Fruit fly (Drosophila melanogaster) whole organism, wandering third instar larva: ENCODE data around the gene CG1233.

Experiments
- Abd-B ChIP-seq: fragments of >200 bp; optimal IDR thresholded peaks from 2 replicates; lab custom pipeline; 2017; ENCODE audit warnings: missing biosample characterization, missing genetic modification characterization
- CG32264 ChIP-seq: fragments of 200-800 bp; sonication (Bioruptor generic); optimal IDR thresholded peaks from 2 replicates; lab custom pipeline; 2016; ENCODE audit warnings: missing biosample characterization, missing genetic modification characterization
- CG9705 ChIP-seq: fragments of 200-800 bp; sonication (Bioruptor generic); optimal IDR thresholded peaks from 2 replicates; lab custom pipeline; 2018; ENCODE audit warnings: missing biosample characterization, mild to moderate bottlenecking, missing genetic modification characterization
- Dfd ChIP-seq: fragments of >200 bp; optimal IDR thresholded peaks from 2 replicates; lab custom pipeline; 2017; ENCODE audit warnings: missing biosample characterization, missing genetic modification characterization
- Dif ChIP-seq: fragments of 200-275, 200-300 bp; sonication (Bioruptor generic); optimal IDR thresholded peaks from 2 replicates; lab custom pipeline; 2018; ENCODE audit warnings: missing biosample characterization, missing genetic modification characterization; ENCODE audit not compliant: partially characterized antibody
- HLH106 ChIP-seq: fragments of 200-800 bp; optimal IDR thresholded peaks from 3 replicates; lab custom pipeline; 2019; ENCODE audit warnings: missing biosample characterization, mild to moderate bottlenecking, missing genetic modification characterization, moderate library complexity
- Hnf4 ChIP-seq: fragments of 200-800 bp; sonication (Bioruptor generic); optimal IDR thresholded peaks from 2 replicates; lab custom pipeline; 2016; ENCODE audit warnings: missing biosample characterization, mild to moderate bottlenecking, missing genetic modification characterization
- Hr78 ChIP-seq: fragments of >200 bp; optimal IDR thresholded peaks from 2 replicates; lab custom pipeline; 2017; ENCODE audit warnings: missing biosample characterization, missing genetic modification characterization
- Hr83 ChIP-seq: fragments of 200-300 bp; sonication (Bioruptor generic); optimal IDR thresholded peaks from 2 replicates; lab custom pipeline; 2016; ENCODE audit warnings: missing biosample characterization, mild to moderate bottlenecking, missing genetic modification characterization, moderate library complexity; ENCODE audit not compliant: poor library complexity, severe bottlenecking
- Jra ChIP-seq: sonication (Bioruptor generic); optimal IDR thresholded peaks from 2 replicates; lab custom pipeline; 2016; ENCODE audit warnings: missing biosample characterization, missing genetic modification characterization
- Mio ChIP-seq: sonication (Bioruptor generic); optimal IDR thresholded peaks from 2 replicates; lab custom pipeline; 2016; ENCODE audit warnings: missing biosample characterization, missing genetic modification characterization
- Myc ChIP-seq: fragments of >200 bp; optimal IDR thresholded peaks from 2 replicates; lab custom pipeline; 2017
- N ChIP-seq: fragments of >200 bp; optimal IDR thresholded peaks from 2 replicates; lab custom pipeline; 2018; ENCODE audit warnings: missing biosample characterization, missing external identifiers, missing genetic modification characterization
- OdsH ChIP-seq: fragments of 200-800 bp; sonication (Bioruptor generic); optimal IDR thresholded peaks from 2 replicates; lab custom pipeline; 2016; ENCODE audit warnings: missing biosample characterization, mild to moderate bottlenecking, missing genetic modification characterization
- Rel ChIP-seq, 2 experiments: fragments of 200-800 bp; sonication (Bioruptor generic) in 1 of 2; optimal IDR thresholded peaks; 2 replicates in 1 of 2; 3 replicates in 1 of 2; lab custom pipeline; 2016 to 2019; ENCODE audit warnings: mild to moderate bottlenecking in 2 of 2, missing biosample characterization in 2 of 2, missing genetic modification characterization in 2 of 2, moderate library complexity in 1 of 2
- Sp1 ChIP-seq: fragments of 200-800 bp; sonication (Bioruptor generic); optimal IDR thresholded peaks from 3 replicates; lab custom pipeline; 2019; ENCODE audit warnings: missing biosample characterization, mild to moderate bottlenecking, missing genetic modification characterization, moderate library complexity
- Vsx2 ChIP-seq: fragments of 200-300, 225-300 bp; sonication (Bioruptor generic); optimal IDR thresholded peaks from 2 replicates; lab custom pipeline; 2018; ENCODE audit warnings: missing biosample characterization, missing genetic modification characterization; ENCODE audit not compliant: partially characterized antibody
- br ChIP-seq: fragments of 200-800 bp; sonication (Bioruptor generic); optimal IDR thresholded peaks from 2 replicates; lab custom pipeline; 2016; ENCODE audit warnings: missing biosample characterization, missing genetic modification characterization
- brk ChIP-seq: fragments of 200-800 bp; sonication (Bioruptor generic); optimal IDR thresholded peaks from 2 replicates; lab custom pipeline; 2016; ENCODE audit warnings: missing biosample characterization, mild to moderate bottlenecking, missing genetic modification characterization
- dl ChIP-seq, 2 experiments: fragments of 175-275, 200-275 bp in 1 of 2; fragments of 200-275 bp in 1 of 2; sonication (Bioruptor generic); optimal IDR thresholded peaks; lab custom pipeline; 2018; ENCODE audit warnings: mild to moderate bottlenecking in 2 of 2, missing biosample characterization in 2 of 2, missing genetic modification characterization in 2 of 2, moderate library complexity in 2 of 2; ENCODE audit not compliant: partially characterized antibody in 2 of 2, insufficient read depth in 1 of 2
- dmrt93B ChIP-seq: fragments of 200-800 bp; sonication (Bioruptor generic); optimal IDR thresholded peaks from 2 replicates; lab custom pipeline; 2018; ENCODE audit warnings: missing biosample characterization, mild to moderate bottlenecking, missing genetic modification characterization
- dsf ChIP-seq: sonication (Bioruptor generic); optimal IDR thresholded peaks from 2 replicates; lab custom pipeline; 2016; ENCODE audit warnings: missing biosample characterization, missing genetic modification characterization, borderline replicate concordance
- ey ChIP-seq: fragments of 200-800 bp; sonication (Bioruptor generic); optimal IDR thresholded peaks from 2 replicates; lab custom pipeline; 2016; ENCODE audit warnings: missing biosample characterization, missing genetic modification characterization
- foxo ChIP-seq, 2 experiments: fragments of 200-800 bp; sonication (Bioruptor generic); optimal IDR thresholded peaks; 2 replicates in 1 of 2; 3 replicates in 1 of 2; lab custom pipeline; 2016 to 2017; ENCODE audit warnings: missing biosample characterization in 2 of 2, missing genetic modification characterization in 2 of 2
- fru ChIP-seq: fragments of 200-800 bp; sonication (Bioruptor generic); optimal IDR thresholded peaks from 3 replicates; lab custom pipeline; 2016; ENCODE audit warnings: missing biosample characterization, mild to moderate bottlenecking, missing genetic modification characterization
- h ChIP-seq: fragments of 200-800 bp; sonication (Bioruptor generic); optimal IDR thresholded peaks from 3 replicates; lab custom pipeline; 2016; ENCODE audit warnings: missing biosample characterization, mild to moderate bottlenecking, missing genetic modification characterization
- jim ChIP-seq: fragments of 175-275, 200-325 bp; sonication (Bioruptor generic); optimal IDR thresholded peaks from 2 replicates; lab custom pipeline; 2016; ENCODE audit warnings: missing biosample characterization, mild to moderate bottlenecking, missing genetic modification characterization
- lola ChIP-seq: fragments of >200 bp; optimal IDR thresholded peaks from 2 replicates; lab custom pipeline; 2017; ENCODE audit warnings: missing biosample characterization, missing genetic modification characterization
- pan ChIP-seq: fragments of >200 bp; optimal IDR thresholded peaks from 2 replicates; lab custom pipeline; 2017
- psq ChIP-seq: fragments of 200-800 bp; sonication (Bioruptor generic); optimal IDR thresholded peaks from 3 replicates; lab custom pipeline; 2017; ENCODE audit warnings: missing biosample characterization, mild to moderate bottlenecking, missing genetic modification characterization, moderate library complexity
- rgr ChIP-seq: fragments of 200-800 bp; sonication (Bioruptor generic); optimal IDR thresholded peaks from 3 replicates; lab custom pipeline; 2016; ENCODE audit warnings: missing biosample characterization, mild to moderate bottlenecking, missing genetic modification characterization
- sage ChIP-seq: fragments of 200-800 bp; sonication (Bioruptor generic); optimal IDR thresholded peaks from 2 replicates; lab custom pipeline; 2016; ENCODE audit warnings: missing biosample characterization, mild to moderate bottlenecking, missing genetic modification characterization
- sv ChIP-seq: fragments of 200-800 bp; sonication (Bioruptor generic); optimal IDR thresholded peaks from 3 replicates; lab custom pipeline; 2016; ENCODE audit warnings: missing biosample characterization, missing genetic modification characterization
- usp ChIP-seq: fragments of >200 bp; optimal IDR thresholded peaks from 2 replicates; lab custom pipeline; 2017; ENCODE audit warnings: missing biosample characterization, missing genetic modification characterization
- woc ChIP-seq: sonication (Bioruptor generic); optimal IDR thresholded peaks from 2 replicates; lab custom pipeline; 2016; ENCODE audit warnings: missing biosample characterization, mild to moderate bottlenecking, missing genetic modification characterization

Gene CG1233

DNA sequence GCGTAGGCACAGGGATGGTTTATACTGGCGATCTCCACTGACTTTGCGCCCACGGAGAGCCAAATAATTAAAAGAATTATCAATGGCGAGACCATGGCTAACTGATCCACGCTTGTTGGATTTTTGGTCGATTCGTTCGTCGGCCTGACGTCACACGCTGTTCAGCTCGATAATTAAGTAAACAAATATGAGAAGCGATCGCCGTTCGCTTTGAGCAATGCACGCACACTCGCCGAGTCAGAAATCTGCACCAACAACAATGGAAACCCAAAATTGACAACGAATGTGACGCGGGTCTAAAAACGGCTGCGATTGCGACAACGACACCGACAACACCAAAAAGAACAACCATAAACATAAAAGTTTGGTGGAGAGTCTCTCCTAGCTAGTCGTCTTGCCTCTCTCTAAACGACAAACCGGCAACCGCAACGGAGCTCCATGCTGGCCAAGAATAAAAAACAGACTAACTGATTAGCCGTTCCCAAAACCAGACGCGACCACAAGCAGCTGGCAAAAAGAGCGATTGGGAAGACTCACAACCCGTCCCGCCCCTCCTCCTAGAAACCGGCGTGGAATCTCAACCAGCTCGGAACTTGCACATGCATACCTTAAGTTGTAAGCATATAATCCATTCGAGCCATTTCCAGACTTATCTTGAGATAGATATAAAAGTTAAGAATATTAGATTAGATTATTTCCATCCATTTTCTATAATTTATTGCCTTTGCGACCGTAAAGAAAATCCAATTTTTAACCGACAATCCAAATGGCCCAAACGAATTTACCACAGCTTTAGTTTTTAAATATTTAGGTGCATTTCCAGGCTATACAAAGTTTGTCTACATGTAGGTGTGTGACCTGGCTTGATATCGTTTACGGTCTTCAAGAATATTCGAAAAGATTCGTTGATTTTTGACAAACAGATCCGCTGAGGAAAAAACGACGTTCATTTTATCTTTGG, 29.1 kb upstream of the CG1233 start, which contains the start of gene mthl9:
Gene mthl9 (minus strand): TSS at position 468 of the 961 bp plus-strand sequence.
- TF ChIP-seq ey (GFP tag; lab: Kevin White, UChicago) (no peak), Dfd (GFP tag; lab: Kevin White, UChicago) (no peak), dmrt93B (GFP tag; lab: Kevin White, UChicago) (no peak), Myc (lab: Kevin White, UChicago) (peak; percentile 83), Hr78 (GFP tag; lab: Kevin White, UChicago) (no peak), pan (no peak), Hnf4 (GFP tag; lab: Kevin White, UChicago) (no peak), lola (GFP tag; lab: Kevin White, UChicago) (no peak), psq (GFP tag; lab: Kevin White, UChicago) (no peak), Hr83 (GFP tag; lab: Kevin White, UChicago) (peak; percentile 3), CG9705 (GFP tag; lab: Kevin White, UChicago) (no peak), Vsx2 (peak; percentile 98), Dif (GFP tag; lab: Kevin White, UChicago) (peak; percentile 57), Rel (GFP tag; optimal IDR thresholded peaks at IDR 0.05; lab: Kevin White, UChicago) (no peak), Rel (tag; optimal IDR thresholded peaks at IDR 0.05; lab: Kevin White, UChicago) (peak; percentile 11), woc (GFP tag; lab: Kevin White, UChicago) (no peak), Sp1 (peak; percentile 35), sage (GFP tag; lab: Kevin White, UChicago) (no peak), h (GFP tag; lab: Kevin White, UChicago) (no peak), jim (GFP tag; lab: Kevin White, UChicago) (no peak), HLH106 (peak; percentile 10), rgr (GFP tag; lab: Kevin White, UChicago) (peak; percentile 29), dl (GFP tag; optimal IDR thresholded peaks at IDR 0.05; lab: Kevin White, UChicago; ENCODE audit: insufficient read depth in 1 of 2, partially characterized antibody in 2 of 2) (peak in 1 of 2 experiments; percentile 26), Abd-B (GFP tag; lab: Kevin White, UChicago) (no peak)
- TF ChIP-seq, all 38 proteins: peak for 9

DNA sequence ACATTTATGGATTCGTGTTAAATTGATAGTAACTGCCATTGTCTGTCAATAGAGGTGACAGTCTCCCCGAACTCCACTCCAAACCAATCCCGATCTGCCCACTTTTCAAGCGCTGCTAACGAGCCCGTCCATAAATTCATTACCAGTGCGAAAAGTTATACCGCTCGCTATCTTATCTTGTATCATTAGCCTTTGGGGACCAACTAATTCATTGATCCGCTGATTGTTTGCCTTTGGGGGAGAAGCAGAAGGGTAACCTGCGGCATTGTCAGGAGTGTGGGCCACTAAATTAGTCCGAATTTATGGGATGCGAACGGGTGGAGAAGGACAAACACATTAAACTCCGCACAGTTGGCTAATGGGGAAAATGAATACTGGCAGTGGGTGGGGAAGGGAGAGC, 24.1 kb upstream of the CG1233 start:
- TF ChIP-seq lola (GFP tag; lab: Kevin White, UChicago): no peak
- TF ChIP-seq Rel (GFP tag; optimal IDR thresholded peaks at IDR 0.05; lab: Kevin White, UChicago): no peak
- no peak for TF ChIP-seq Rel (tag; optimal IDR thresholded peaks at IDR 0.05; lab: Kevin White, UChicago)
- TF ChIP-seq CG32264 (GFP tag; lab: Kevin White, UChicago): no peak
- no peak for TF ChIP-seq usp
- TF ChIP-seq CG9705 (GFP tag; lab: Kevin White, UChicago): no peak
- no peak for TF ChIP-seq Hnf4 (GFP tag; lab: Kevin White, UChicago)
- no peak for TF ChIP-seq brk
- TF ChIP-seq OdsH (GFP tag; lab: Kevin White, UChicago): no peak
- no peak for TF ChIP-seq br (GFP tag; lab: Kevin White, UChicago)

DNA sequence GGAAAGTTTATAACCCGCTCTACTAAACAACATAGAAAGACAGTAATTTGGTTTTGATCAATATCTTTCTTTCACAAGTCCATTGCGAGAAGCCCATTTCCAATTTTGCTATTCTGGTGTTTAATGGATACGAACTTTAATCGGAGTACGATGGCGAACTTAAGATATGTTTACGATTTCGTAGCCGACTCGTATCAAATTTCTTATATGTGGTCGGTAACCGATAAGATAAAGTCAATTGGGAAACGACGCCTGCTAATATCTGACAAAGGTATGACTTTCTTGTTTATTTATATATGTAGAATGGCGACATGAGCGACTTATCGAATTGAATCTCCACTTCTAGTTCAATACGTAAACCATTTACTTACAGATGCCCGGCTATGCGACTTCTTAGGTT, 23.2 kb upstream of the CG1233 start:
- TF ChIP-seq Rel (GFP tag; optimal IDR thresholded peaks at IDR 0.05; lab: Kevin White, UChicago) (no peak), Rel (tag; optimal IDR thresholded peaks at IDR 0.05; lab: Kevin White, UChicago) (peak; percentile 17), woc (GFP tag; lab: Kevin White, UChicago) (no peak), CG32264 (GFP tag; lab: Kevin White, UChicago) (no peak)

DNA sequence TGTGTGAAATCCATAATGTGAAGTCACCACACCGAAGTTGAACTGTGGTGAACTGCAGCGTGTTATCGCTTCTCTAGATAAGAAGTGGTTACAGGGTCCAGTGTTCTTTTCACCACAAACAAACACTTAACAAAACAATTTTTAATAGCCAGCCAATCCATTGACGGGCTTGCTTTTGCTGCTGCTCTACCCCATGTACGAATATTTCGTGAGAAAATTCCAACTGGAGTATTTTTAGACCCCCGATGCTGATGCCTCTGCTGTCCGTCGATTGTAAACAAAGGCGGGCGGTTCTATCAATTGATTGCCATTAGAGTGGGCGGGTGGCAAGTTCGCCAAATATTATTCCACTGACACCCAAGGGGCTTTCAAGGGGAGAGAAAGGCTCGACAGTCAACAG, 22.2 kb upstream of the CG1233 start:
- TF ChIP-seq foxo (GFP tag; optimal IDR thresholded peaks at IDR 0.05; lab: Kevin White, UChicago) (peak in 1 of 2 experiments; percentile 24), HLH106 (peak; percentile 15), dsf (no peak), brk (no peak), Hnf4 (GFP tag; lab: Kevin White, UChicago) (peak; percentile 14), br (GFP tag; lab: Kevin White, UChicago) (no peak), Dfd (GFP tag; lab: Kevin White, UChicago) (no peak), Abd-B (GFP tag; lab: Kevin White, UChicago) (no peak), Mio (no peak), jim (GFP tag; lab: Kevin White, UChicago) (no peak), Vsx2 (no peak), N (no peak), psq (GFP tag; lab: Kevin White, UChicago) (no peak), sage (GFP tag; lab: Kevin White, UChicago) (no peak), ey (GFP tag; lab: Kevin White, UChicago) (no peak), sv (GFP tag; lab: Kevin White, UChicago) (no peak), dl (GFP tag; optimal IDR thresholded peaks at IDR 0.05; lab: Kevin White, UChicago; ENCODE audit: insufficient read depth in 1 of 2, partially characterized antibody in 2 of 2) (no peak), woc (GFP tag; lab: Kevin White, UChicago) (no peak), CG32264 (GFP tag; lab: Kevin White, UChicago) (no peak), CG9705 (GFP tag; lab: Kevin White, UChicago) (no peak), fru (GFP tag; lab: Kevin White, UChicago) (no peak), pan (no peak), Rel (GFP tag; optimal IDR thresholded peaks at IDR 0.05; lab: Kevin White, UChicago) (no peak), Rel (tag; optimal IDR thresholded peaks at IDR 0.05; lab: Kevin White, UChicago) (peak; percentile 6), h (GFP tag; lab: Kevin White, UChicago) (peak; percentile 15), Jra (GFP tag; lab: Kevin White, UChicago) (no peak), rgr (GFP tag; lab: Kevin White, UChicago) (no peak), dmrt93B (GFP tag; lab: Kevin White, UChicago) (no peak), Dif (GFP tag; lab: Kevin White, UChicago) (no peak), Hr83 (GFP tag; lab: Kevin White, UChicago) (no peak), OdsH (GFP tag; lab: Kevin White, UChicago) (no peak), usp (no peak), Hr78 (GFP tag; lab: Kevin White, UChicago) (no peak)
